Worm (Caenorhabditis elegans): ENCODE data around the gene fbxb-21.

ce11 chrII:1618948-1619347, 29.7 kb downstream of the fbxb-21 start, which contains the start of gene fbxa-166:
- TF ChIP-seq klf-2 (GFP tag; conservative IDR thresholded peaks at IDR 0.05) (no peak), ztf-29 (GFP tag; IDR thresholded peaks at IDR 0.05) (no peak), flt-1 (GFP tag; IDR thresholded peaks at IDR 0.05) (no peak), ref-1 (GFP tag; conservative IDR thresholded peaks at IDR 0.05) (no peak)
